Worm (Caenorhabditis elegans) whole organism, L4/young adult: ENCODE measurements around the gene clec-223.

ENCODE experiments used
- W03F9.2 ChIP-seq: fragments of 150-350 bp; optimal IDR thresholded peaks from 2 replicates; lab custom pipeline; 2014; ENCODE audit warnings: missing biosample characterization, missing genetic modification characterization
- dao-5 ChIP-seq: sonication (generic microtip); optimal IDR thresholded peaks from 2 replicates; lab custom pipeline; 2016; ENCODE audit warnings: missing genotype, missing genetic modification characterization, moderate library complexity, missing compliant biosample characterization
- him-1 ChIP-seq: sonication (generic microtip); optimal IDR thresholded peaks from 2 replicates; lab custom pipeline; 2016; ENCODE audit warnings: missing genotype, missing genetic modification reagents, missing genetic modification characterization, missing compliant biosample characterization

DNA sequence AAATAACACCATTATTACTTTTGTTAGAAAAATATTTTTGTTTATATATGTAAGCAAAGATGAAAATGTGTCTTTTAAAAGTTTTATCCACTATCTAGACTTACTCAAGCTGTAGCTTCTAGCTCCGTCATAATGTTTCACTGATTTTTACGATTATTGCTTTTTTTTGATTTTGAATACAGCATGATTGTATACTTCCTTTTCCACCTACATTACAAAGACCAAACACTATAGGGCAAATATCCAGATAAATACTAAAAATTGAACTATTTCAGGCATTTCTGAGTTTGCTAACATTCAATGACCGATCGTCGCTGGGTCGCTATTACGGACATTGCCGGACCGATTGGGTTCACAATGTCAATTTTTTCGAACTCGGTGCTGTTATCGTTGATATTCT, 6.3 kb upstream of the clec-223 start, which contains the start of gene str-116:
- TF ChIP-seq him-1 (tag; lab: Kevin White, UChicago) (no peak), dao-5 (no peak), W03F9.2 (tag; lab: Kevin White, UChicago) (no peak)
